Worm (Caenorhabditis elegans) whole organism, dauer: ENCODE data around the gene syp-2.

ENCODE experiments used
- unc-62 ChIP-seq: sonication (generic microtip); optimal IDR thresholded peaks from 2 replicates; lab custom pipeline; 2017; ENCODE audit warnings: missing biosample characterization, missing genetic modification reagents, missing genetic modification characterization

Gene syp-2

ce11 chrV:5523260-5523659 is 13.0 kb upstream of the syp-2 start:
- no peak for TF ChIP-seq unc-62 (GFP tag; lab: Kevin White, UChicago)

DNA sequence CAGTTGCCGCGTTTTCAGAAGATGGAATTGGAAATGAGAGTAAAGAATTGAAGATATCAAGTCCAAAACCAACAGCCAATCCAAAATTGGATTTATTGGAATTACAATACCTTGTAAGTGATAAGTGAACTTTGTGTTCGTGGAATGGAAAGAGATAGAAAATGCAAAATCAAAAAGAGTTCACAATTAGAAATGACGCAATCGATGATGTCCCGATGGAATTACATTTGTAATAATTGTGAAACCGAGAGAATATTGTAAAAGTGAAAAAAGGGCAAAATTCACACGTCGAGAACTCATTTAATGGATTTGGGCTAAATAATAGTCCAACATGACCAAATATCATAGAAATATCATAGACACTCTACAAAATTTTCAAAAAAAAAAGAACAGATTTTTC is 11.1 kb upstream of the syp-2 start:
- no peak for TF ChIP-seq unc-62 (GFP tag; lab: Kevin White, UChicago)

DNA sequence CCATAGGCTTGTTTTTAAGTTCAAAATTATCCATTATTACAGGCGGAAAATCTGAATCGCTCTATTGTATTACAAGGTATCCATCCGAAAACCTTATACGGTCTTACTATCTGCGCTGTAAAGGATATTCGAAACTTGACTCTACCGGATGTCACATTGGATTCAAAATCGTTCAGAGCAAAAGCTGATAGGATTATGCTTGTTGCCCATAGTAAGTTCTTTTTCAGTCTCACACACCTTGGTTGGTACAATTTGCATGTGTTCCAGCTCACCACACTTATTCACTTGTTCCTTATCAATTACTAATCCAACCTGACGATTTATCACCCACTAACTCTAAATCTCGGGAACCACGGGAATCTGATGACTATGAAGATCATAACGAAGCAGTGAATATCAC is 8.6 kb upstream of the syp-2 start:
- TF ChIP-seq unc-62 (GFP tag; lab: Kevin White, UChicago) = no peak

- no peak for TF ChIP-seq unc-62 (GFP tag; lab: Kevin White, UChicago)
Observed at ce11 chrV:5533755-5534154, 2.5 kb upstream of the syp-2 start, which contains the start of gene grl-1. TSS of gene grl-1 (minus strand) at chrV:5533855.

DNA sequence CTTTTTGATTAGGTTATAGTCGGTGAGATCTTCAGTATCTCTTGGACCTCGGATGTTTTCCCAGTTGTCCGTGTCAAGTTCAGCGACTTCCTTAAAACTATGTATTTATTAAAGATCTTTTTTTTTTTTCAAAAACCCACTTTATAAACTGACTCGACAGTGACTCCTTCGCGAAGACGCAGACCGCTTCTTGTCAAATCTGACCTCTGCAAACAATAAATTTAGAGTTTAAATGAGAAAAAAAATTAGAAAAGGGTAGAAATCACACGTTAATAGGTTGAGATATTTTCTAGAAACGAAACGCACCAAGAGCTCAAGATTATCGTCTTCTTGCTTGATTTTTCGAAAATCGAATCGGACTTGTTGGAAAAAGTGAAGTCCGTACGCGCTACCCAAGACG is 513 bp upstream of the syp-2 start, which contains the start of gene C24G6.8:
Gene C24G6.8 (minus strand): TSS at position 101 of the 400 bp plus-strand sequence.
- no peak for TF ChIP-seq unc-62 (GFP tag; lab: Kevin White, UChicago)

ce11 chrV:5538500-5538899 is 2.2 kb downstream of the syp-2 start, which contains the start of gene cft-1:
TSS of gene cft-1 (plus strand) at chrV:5538800.
- no peak for TF ChIP-seq unc-62 (GFP tag; lab: Kevin White, UChicago)

ce11 chrV:5548051-5548450 is 11.8 kb downstream of the syp-2 start, which contains the start of gene ugt-48:
TSS of gene ugt-48 (minus strand) at chrV:5548062.
- TF ChIP-seq unc-62 (GFP tag; lab: Kevin White, UChicago) = no peak

DNA sequence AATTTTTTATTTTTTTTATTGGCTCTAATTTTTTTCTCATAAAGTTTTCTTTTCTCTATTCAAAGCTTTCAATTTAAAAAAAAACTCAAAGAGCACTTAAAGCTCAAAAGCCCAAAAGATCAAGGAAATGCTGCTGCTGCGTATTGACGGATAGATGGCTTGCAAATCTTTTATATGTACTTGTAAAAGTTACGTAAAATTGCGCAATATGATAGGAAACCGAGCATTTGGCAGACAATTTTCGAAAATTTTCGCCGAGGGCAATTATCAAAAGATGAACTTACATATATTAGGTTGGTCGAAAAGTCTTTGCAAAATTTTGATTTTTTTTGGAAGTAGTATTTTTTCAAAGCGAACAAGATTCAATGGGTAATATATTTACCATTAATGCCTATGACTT is 12.2 kb downstream of the syp-2 start:
- TF ChIP-seq unc-62 (GFP tag; lab: Kevin White, UChicago) = no peak

DNA sequence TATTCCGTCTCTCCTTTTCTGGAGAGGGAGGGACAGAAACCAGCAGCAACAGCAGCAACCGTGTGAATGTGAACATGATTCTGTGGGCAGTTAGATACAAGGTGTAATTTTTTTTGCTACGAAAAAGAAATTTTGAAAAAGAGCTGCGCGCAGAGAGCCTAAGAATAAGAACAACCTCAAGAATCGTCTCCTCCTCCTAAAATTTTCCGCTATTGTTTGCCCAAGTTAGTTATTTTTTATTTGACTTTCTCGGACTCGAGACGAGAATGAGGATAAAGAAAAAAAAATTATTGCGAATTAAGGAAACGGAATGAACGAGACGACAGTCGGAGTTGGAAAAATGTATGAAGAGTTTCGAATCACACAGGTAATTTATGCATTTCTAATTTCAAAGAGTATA is 22.3 kb downstream of the syp-2 start, which contains the start of gene glb-5:
Gene glb-5 (plus strand): TSS at position 301 of the 400 bp plus-strand sequence.
- TF ChIP-seq unc-62 (GFP tag; lab: Kevin White, UChicago) = no peak

DNA sequence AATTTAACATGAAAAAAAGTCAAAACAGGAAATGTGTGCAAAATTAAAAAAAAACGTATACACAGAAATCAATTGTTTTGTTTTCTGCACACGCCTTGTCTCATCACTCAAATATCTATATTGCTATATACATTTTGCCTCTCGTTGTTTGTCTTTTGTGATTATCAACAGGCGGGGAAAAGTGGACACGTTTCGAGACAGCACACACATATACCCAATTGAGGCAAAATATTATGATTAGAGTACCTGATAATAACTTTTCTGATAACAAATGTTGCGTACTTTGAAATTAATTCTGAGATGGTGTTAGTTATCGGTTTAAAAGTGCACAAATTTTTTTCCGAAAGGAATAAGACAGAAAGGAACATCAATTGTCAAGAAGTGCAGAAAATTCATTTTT is 23.6 kb downstream of the syp-2 start:
- TF ChIP-seq unc-62 (GFP tag; lab: Kevin White, UChicago) = no peak

DNA sequence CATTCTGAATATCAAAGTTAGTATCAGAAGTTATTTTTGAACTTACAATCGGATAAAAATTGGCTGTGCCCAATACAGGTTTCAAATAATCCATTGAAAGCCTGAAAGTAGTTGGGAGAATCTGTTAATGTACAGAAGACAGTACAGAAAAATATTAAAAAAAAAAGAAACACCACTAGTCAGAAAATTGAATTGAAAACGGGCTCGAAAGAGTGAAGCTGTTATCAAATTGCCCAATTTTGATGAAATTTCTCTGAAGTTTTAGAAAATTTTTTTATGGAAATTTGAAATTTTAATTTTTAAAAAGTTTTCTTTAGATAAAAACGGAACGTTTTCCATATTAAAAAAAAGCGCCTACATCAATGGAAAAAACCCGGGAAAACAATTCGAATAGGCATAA is 30.8 kb downstream of the syp-2 start, which contains the start of gene C18C4.7:
Gene C18C4.7 (minus strand): TSS at position 101 of the 400 bp plus-strand sequence.
- no peak for TF ChIP-seq unc-62 (GFP tag; lab: Kevin White, UChicago)

- no peak for TF ChIP-seq unc-62 (GFP tag; lab: Kevin White, UChicago)
Observed at ce11 chrV:5570433-5570832, 34.1 kb downstream of the syp-2 start, which contains the start of gene glb-6. TSS of gene glb-6 (minus strand) at chrV:5570533.

DNA sequence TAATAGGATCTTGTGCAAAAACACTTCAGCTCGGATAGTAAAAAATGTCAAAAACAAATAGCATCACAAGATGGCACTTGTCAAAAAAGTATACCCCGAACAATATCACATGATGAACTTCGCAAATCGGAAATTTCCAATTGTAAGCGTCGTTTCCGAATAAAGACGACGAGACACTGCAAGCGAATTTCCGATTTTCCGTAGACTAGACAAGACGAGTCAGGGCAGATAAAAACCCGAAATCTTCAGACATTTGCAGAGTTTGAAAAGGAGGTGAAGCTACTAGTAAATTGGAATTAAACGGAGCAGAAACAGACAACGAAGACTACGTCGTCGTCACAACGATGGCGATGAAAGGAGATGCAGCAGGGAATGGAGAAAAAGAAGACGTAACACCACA is 35.4 kb downstream of the syp-2 start:
- TF ChIP-seq unc-62 (GFP tag; lab: Kevin White, UChicago) = no peak

ce11 chrV:5576008-5576407 is 39.7 kb downstream of the syp-2 start:
- no peak for TF ChIP-seq unc-62 (GFP tag; lab: Kevin White, UChicago)

ce11 chrV:5579666-5580065 is 43.4 kb downstream of the syp-2 start:
- no peak for TF ChIP-seq unc-62 (GFP tag; lab: Kevin White, UChicago)

- no peak for TF ChIP-seq unc-62 (GFP tag; lab: Kevin White, UChicago)
Observed at ce11 chrV:5580517-5580916, 44.2 kb downstream of the syp-2 start.

- TF ChIP-seq unc-62 (GFP tag; lab: Kevin White, UChicago) = no peak
Observed at ce11 chrV:5581312-5581711, 45.0 kb downstream of the syp-2 start, which contains the start of gene klc-2. TSS of gene klc-2 (minus strand) at chrV:5581412.
